Fruit fly (Drosophila melanogaster) S2 (cell line): ENCODE results near the gene CG1143.

ENCODE experiments used
- CG8478 ChIP-seq: fragments of >200 bp; optimal IDR thresholded peaks from 2 replicates; lab custom pipeline; 2018
- CTCF ChIP-seq, 2 experiments: fragments of >200 bp; optimal IDR thresholded peaks; 2 replicates each; lab custom pipeline; 2018

DNA sequence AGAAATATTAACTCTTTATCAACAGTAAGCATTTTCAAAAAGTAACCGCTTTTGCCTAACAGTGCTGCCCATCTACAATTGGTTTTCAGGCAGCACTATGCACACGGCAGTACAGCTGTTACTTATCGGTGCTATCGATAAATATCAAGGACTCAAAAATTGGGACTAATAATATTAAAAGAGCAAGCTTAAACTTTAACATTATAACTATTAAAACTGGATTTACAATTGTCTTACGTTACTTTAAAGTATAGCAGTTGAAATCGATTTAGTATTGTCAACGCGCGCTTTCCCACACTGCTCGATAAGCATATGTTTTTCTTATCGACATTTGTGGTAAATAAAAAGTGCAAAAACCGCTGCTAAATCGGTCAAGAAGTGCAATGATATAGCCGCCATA is 13.8 kb upstream of the CG1143 start, which contains the start of the genes CG42245 and MEP-1:
- no peak for TF ChIP-seq CG8478
- TF ChIP-seq CTCF (optimal IDR thresholded peaks at IDR 0.05; lab: Kevin White, UChicago): no peak
